Worm (Caenorhabditis elegans) whole organism, late embryonic: ENCODE data around the gene hacl-1.

ENCODE experiments used
- C08G9.2 ChIP-seq: sonication (generic microtip); optimal IDR thresholded peaks from 2 replicates; lab custom pipeline; 2016; ENCODE audit warnings: mild to moderate bottlenecking, missing genetic modification characterization, moderate library complexity, missing compliant biosample characterization
- K09A11.1 ChIP-seq: sonication (generic microtip); optimal IDR thresholded peaks from 2 replicates; lab custom pipeline; 2017; ENCODE audit warnings: antibody characterized with exemption, mild to moderate bottlenecking, missing genetic modification characterization, missing compliant biosample characterization; ENCODE audit not compliant: insufficient read depth
- ceh-30 ChIP-seq: fragments of 150-350 bp; optimal IDR thresholded peaks from 2 replicates; lab custom pipeline; 2014; ENCODE audit warnings: missing biosample characterization, missing genetic modification characterization
- ceh-9 ChIP-seq: sonication (generic microtip); optimal IDR thresholded peaks from 2 replicates; lab custom pipeline; 2016; ENCODE audit warnings: mild to moderate bottlenecking, missing genetic modification characterization, inconsistent platforms, missing compliant biosample characterization
- fkh-10 ChIP-seq: fragments of 150-350 bp; optimal IDR thresholded peaks from 2 replicates; lab custom pipeline; 2014; ENCODE audit warnings: missing biosample characterization, missing genetic modification reagents, missing genetic modification characterization
- fkh-6 ChIP-seq: sonication (generic microtip); optimal IDR thresholded peaks from 2 replicates; lab custom pipeline; 2016; ENCODE audit warnings: missing genetic modification characterization, missing compliant biosample characterization
- hlh-6 ChIP-seq: sonication (generic microtip); optimal IDR thresholded peaks from 2 replicates; lab custom pipeline; 2016; ENCODE audit warnings: missing genotype, missing genetic modification characterization, missing compliant biosample characterization
- lim-6 ChIP-seq: sonication (generic microtip); optimal IDR thresholded peaks from 2 replicates; lab custom pipeline; 2016; ENCODE audit warnings: missing genetic modification characterization, missing compliant biosample characterization
- nhr-11 ChIP-seq: fragments of 150-350 bp; optimal IDR thresholded peaks from 2 replicates; lab custom pipeline; 2014; ENCODE audit warnings: missing biosample characterization, missing genetic modification characterization
- pha-2 ChIP-seq: sonication (generic microtip); optimal IDR thresholded peaks from 2 replicates; lab custom pipeline; 2017; ENCODE audit warnings: mild to moderate bottlenecking, missing genetic modification characterization, missing compliant biosample characterization
- rnt-1 ChIP-seq: sonication (generic microtip); optimal IDR thresholded peaks from 2 replicates; lab custom pipeline; 2016; ENCODE audit warnings: missing genetic modification characterization, missing compliant biosample characterization
- unc-55 ChIP-seq: sonication (generic microtip); optimal IDR thresholded peaks from 2 replicates; lab custom pipeline; 2017; ENCODE audit warnings: missing biosample characterization, missing genetic modification reagents, missing genetic modification characterization
- ztf-16 ChIP-seq: sonication (generic microtip); optimal IDR thresholded peaks from 2 replicates; lab custom pipeline; 2017; ENCODE audit warnings: missing genetic modification characterization, missing compliant biosample characterization

DNA sequence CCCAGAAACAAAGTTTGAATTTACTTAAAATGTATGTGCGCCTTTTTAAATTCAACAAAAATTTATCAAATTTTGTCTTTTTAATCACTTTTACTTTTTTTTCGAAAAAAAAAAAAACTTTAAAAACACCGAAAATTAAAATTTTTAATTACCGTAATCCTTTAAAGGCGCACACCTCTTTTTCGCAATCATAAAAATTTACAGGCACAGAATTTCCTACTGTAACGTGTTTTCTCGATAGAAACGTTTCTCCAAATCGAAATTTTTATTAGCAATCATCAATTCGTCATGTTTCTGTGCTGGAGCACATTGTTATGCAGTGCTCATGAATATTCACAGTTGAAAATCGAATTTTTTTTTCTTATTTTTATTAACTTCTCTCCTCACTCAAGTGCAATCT, 43.7 kb upstream of the hacl-1 start:
- TF ChIP-seq unc-55 (GFP tag; lab: Kevin White, UChicago) (no peak), ceh-30 (tag; lab: Kevin White, UChicago) (no peak), nhr-11 (tag; lab: Kevin White, UChicago) (no peak), rnt-1 (tag; lab: Kevin White, UChicago) (no peak), K09A11.1 (no peak), lim-6 (tag; lab: Kevin White, UChicago) (no peak), ztf-16 (tag; lab: Kevin White, UChicago) (no peak), fkh-6 (tag; lab: Kevin White, UChicago) (no peak), C08G9.2 (tag; lab: Kevin White, UChicago) (no peak), hlh-6 (tag; lab: Kevin White, UChicago) (no peak), ceh-9 (no peak), pha-2 (tag; lab: Kevin White, UChicago) (no peak), fkh-10 (GFP tag; lab: Kevin White, UChicago) (no peak)
